Worm (Caenorhabditis elegans) whole organism, late embryonic: ENCODE results near the gene F11E6.4.

Experiments used
- F13H6.1 ChIP-seq: sonication (generic microtip); optimal IDR thresholded peaks from 2 replicates; lab custom pipeline; 2016; ENCODE audit warnings: missing genetic modification characterization, missing compliant biosample characterization
- ceh-2 ChIP-seq: sonication (generic microtip); optimal IDR thresholded peaks from 2 replicates; lab custom pipeline; 2016; ENCODE audit warnings: missing genotype, missing genetic modification characterization, missing compliant biosample characterization
- dve-1 ChIP-seq: sonication (generic microtip); optimal IDR thresholded peaks from 2 replicates; lab custom pipeline; 2017; ENCODE audit warnings: antibody characterized with exemption, mild to moderate bottlenecking, missing genetic modification characterization, missing compliant biosample characterization
- nhr-11 ChIP-seq: fragments of 150-350 bp; optimal IDR thresholded peaks from 2 replicates; lab custom pipeline; 2014; ENCODE audit warnings: missing biosample characterization, missing genetic modification characterization
- nhr-232 ChIP-seq: sonication (generic microtip); optimal IDR thresholded peaks from 2 replicates; lab custom pipeline; 2016; ENCODE audit warnings: missing genetic modification characterization, missing compliant biosample characterization
- pha-2 ChIP-seq: sonication (generic microtip); optimal IDR thresholded peaks from 2 replicates; lab custom pipeline; 2017; ENCODE audit warnings: mild to moderate bottlenecking, missing genetic modification characterization, missing compliant biosample characterization

- TF ChIP-seq dve-1 (no peak), nhr-232 (tag; lab: Kevin White, UChicago) (no peak), pha-2 (no peak), F13H6.1 (no peak), ceh-2 (tag; lab: Kevin White, UChicago) (no peak), nhr-11 (tag; lab: Kevin White, UChicago) (no peak)
Observed at ce11 chrIV:17436552-17436951, 33.6 kb downstream of the F11E6.4 start, which contains the start of gene gcy-27.
